Worm (Caenorhabditis elegans) whole organism, L1 larva: ENCODE measurements around the gene scav-1.

Experiments
- C04F5.9 ChIP-seq: sonication (generic microtip); optimal IDR thresholded peaks from 2 replicates; lab custom pipeline; 2016; ENCODE audit warnings: missing genetic modification characterization, missing compliant biosample characterization
- C34B4.2 ChIP-seq: sonication (generic microtip); optimal IDR thresholded peaks from 2 replicates; lab custom pipeline; 2017; ENCODE audit warnings: mild to moderate bottlenecking, missing genetic modification characterization, missing compliant biosample characterization
- F16B12.6 ChIP-seq: fragments of 150-350 bp; optimal IDR thresholded peaks from 2 replicates; lab custom pipeline; 2014; ENCODE audit warnings: missing biosample characterization, missing genetic modification characterization
- Y116A8C.19 ChIP-seq: sonication (generic microtip); optimal IDR thresholded peaks from 2 replicates; lab custom pipeline; 2016; ENCODE audit warnings: missing compliant biosample characterization, missing genetic modification characterization, borderline replicate concordance
- alr-1 ChIP-seq: fragments of 200-800 bp; sonication (Bioruptor generic); optimal IDR thresholded peaks from 2 replicates; lab custom pipeline; 2018; ENCODE audit warnings: borderline replicate concordance, mild to moderate bottlenecking, missing genetic modification characterization, missing compliant biosample characterization
- aly-2 ChIP-seq: fragments of 150-350 bp; optimal IDR thresholded peaks from 2 replicates; lab custom pipeline; 2014; ENCODE audit warnings: missing biosample characterization, missing genetic modification characterization
- ceh-88 ChIP-seq: fragments of 200-800 bp; sonication (Bioruptor generic); IDR thresholded peaks from 2 replicates; pipeline ENCODE4 v1.3.6; 2022; ENCODE audit warnings: missing genetic modification characterization, missing compliant biosample characterization
- dpl-1 ChIP-seq, 3 experiments: fragments of 150-350 bp in 2 of 3; sonication (generic microtip) in 1 of 3; optimal IDR thresholded peaks; 2 replicates each; lab custom pipeline; 2014 to 2017; ENCODE audit warnings: missing biosample characterization in 3 of 3, missing genetic modification characterization in 3 of 3, missing genetic modification reagents in 3 of 3
- dsc-1 ChIP-seq: sonication (generic microtip); optimal IDR thresholded peaks from 2 replicates; lab custom pipeline; 2016; ENCODE audit warnings: mild to moderate bottlenecking, missing genetic modification characterization, missing compliant biosample characterization
- efl-1 ChIP-seq, 4 experiments: fragments of 150-350 bp; optimal IDR thresholded peaks in 3 of 4; peaks in 1 of 4; 1 replicate in 1 of 4; 2 replicates in 3 of 4; lab custom pipeline; 2014; ENCODE audit warnings: missing biosample characterization in 2 of 4, missing genetic modification characterization in 2 of 4, missing genetic modification reagents in 2 of 4
- efl-3 ChIP-seq: fragments of 200-800 bp; sonication (Bioruptor generic); optimal IDR thresholded peaks from 2 replicates; lab custom pipeline; 2018; ENCODE audit warnings: mild to moderate bottlenecking, missing genetic modification characterization, missing compliant biosample characterization
- egl-13 ChIP-seq: sonication (generic microtip); optimal IDR thresholded peaks from 2 replicates; lab custom pipeline; 2016; ENCODE audit warnings: missing genotype, missing genetic modification reagents, missing genetic modification characterization, missing compliant biosample characterization
- elt-3 ChIP-seq, 6 experiments: fragments of 150-350 bp in 1 of 6; sonication (generic microtip); optimal IDR thresholded peaks; 2 replicates each; lab custom pipeline; 2017 to 2018; ENCODE audit warnings: missing biosample characterization in 6 of 6, missing genetic modification characterization in 6 of 6, inconsistent platforms in 1 of 6
- ets-5 ChIP-seq: fragments of 200-800 bp; sonication (Bioruptor generic); IDR thresholded peaks from 2 replicates; pipeline ENCODE4 v1.3.6; 2022; ENCODE audit warnings: missing genetic modification characterization, missing compliant biosample characterization
- fkh-4 ChIP-seq: sonication (generic microtip); optimal IDR thresholded peaks from 2 replicates; lab custom pipeline; 2016; ENCODE audit warnings: missing compliant biosample characterization, missing genetic modification characterization, borderline replicate concordance
- fkh-8 ChIP-seq: sonication (generic microtip); optimal IDR thresholded peaks from 2 replicates; lab custom pipeline; 2016; ENCODE audit warnings: mild to moderate bottlenecking, missing genetic modification characterization, missing compliant biosample characterization
- fos-1 ChIP-seq: fragments of 150-350 bp; optimal IDR thresholded peaks from 2 replicates; lab custom pipeline; 2014; ENCODE audit warnings: missing biosample characterization, missing genetic modification characterization
- grh-1 ChIP-seq: fragments of 200-800 bp; sonication (Bioruptor generic); IDR thresholded peaks from 2 replicates; pipeline ENCODE4 v1.3.6; 2022; ENCODE audit warnings: missing genetic modification reagents, missing genetic modification characterization, missing compliant biosample characterization
- hlh-17 ChIP-seq: fragments of 200-800 bp; sonication (Bioruptor generic); optimal IDR thresholded peaks from 2 replicates; lab custom pipeline; 2018; ENCODE audit warnings: missing genetic modification characterization, mild to moderate bottlenecking, missing compliant biosample characterization, moderate library complexity, borderline replicate concordance
- isw-1 ChIP-seq: fragments of 200-800 bp; sonication (Bioruptor generic); IDR thresholded peaks from 2 replicates; pipeline ENCODE4 v1.3.6; 2022; ENCODE audit warnings: missing genetic modification characterization, missing compliant biosample characterization
- jun-1 ChIP-seq: fragments of 150-350 bp; optimal IDR thresholded peaks from 2 replicates; lab custom pipeline; 2014; ENCODE audit warnings: missing biosample characterization, missing genetic modification reagents, missing genetic modification characterization
- lin-13 ChIP-seq: fragments of 150-350 bp; optimal IDR thresholded peaks from 2 replicates; lab custom pipeline; 2014; ENCODE audit warnings: missing biosample characterization, missing genetic modification reagents, missing genetic modification characterization
- lin-14 ChIP-seq: fragments of 200-800 bp; sonication (Bioruptor generic); optimal IDR thresholded peaks from 2 replicates; lab custom pipeline; 2018; ENCODE audit warnings: mild to moderate bottlenecking, missing genetic modification characterization, moderate library complexity, missing compliant biosample characterization
- lin-35 ChIP-seq, 2 experiments: fragments of 150-350 bp; optimal IDR thresholded peaks; 2 replicates each; lab custom pipeline; 2014; ENCODE audit warnings: missing biosample characterization in 2 of 2, missing genetic modification characterization in 2 of 2, missing genetic modification reagents in 2 of 2
- lin-39 ChIP-seq: fragments of 150-350 bp; optimal IDR thresholded peaks from 2 replicates; lab custom pipeline; 2014; ENCODE audit warnings: missing biosample characterization, missing genetic modification reagents, missing genetic modification characterization
- mab-9 ChIP-seq: fragments of 200-800 bp; sonication (Bioruptor generic); IDR thresholded peaks from 2 replicates; pipeline ENCODE4 v1.3.6; 2022; ENCODE audit warnings: missing genetic modification reagents, missing genetic modification characterization, missing compliant biosample characterization
- mef-2 ChIP-seq: fragments of 150-350 bp; optimal IDR thresholded peaks from 2 replicates; lab custom pipeline; 2014; ENCODE audit warnings: missing biosample characterization, missing genetic modification characterization
- nhr-237 ChIP-seq: fragments of 150-350 bp; optimal IDR thresholded peaks from 2 replicates; lab custom pipeline; 2014; ENCODE audit warnings: missing biosample characterization, missing genetic modification characterization
- nhr-28 ChIP-seq: fragments of 150-350 bp; optimal IDR thresholded peaks from 2 replicates; lab custom pipeline; 2014; ENCODE audit warnings: missing biosample characterization, missing genetic modification characterization
- nhr-47 ChIP-seq: sonication (generic microtip); optimal IDR thresholded peaks from 2 replicates; lab custom pipeline; 2016; ENCODE audit warnings: mild to moderate bottlenecking, missing genetic modification characterization, moderate library complexity, missing compliant biosample characterization
- nhr-85 ChIP-seq: sonication (generic microtip); peaks from one replicate; lab custom pipeline; 2016; ENCODE audit warnings: missing genetic modification characterization, inconsistent platforms, missing compliant biosample characterization
- pag-3 ChIP-seq: sonication (generic microtip); optimal IDR thresholded peaks from 2 replicates; lab custom pipeline; 2017; ENCODE audit warnings: missing genetic modification characterization, mild to moderate bottlenecking, missing compliant biosample characterization, antibody characterized with exemption, borderline replicate concordance; ENCODE audit not compliant: insufficient read depth
- pax-3 ChIP-seq: fragments of 200-800 bp; sonication (Bioruptor generic); optimal IDR thresholded peaks from 2 replicates; lab custom pipeline; 2018; ENCODE audit warnings: mild to moderate bottlenecking, missing genetic modification characterization, moderate library complexity, missing compliant biosample characterization
- pqm-1 ChIP-seq: sonication (generic microtip); optimal IDR thresholded peaks from 3 replicates; lab custom pipeline; 2017; ENCODE audit warnings: missing biosample characterization, missing genetic modification characterization
- skn-1 ChIP-seq: fragments of 150-350 bp; optimal IDR thresholded peaks from 2 replicates; lab custom pipeline; 2014; ENCODE audit warnings: missing biosample characterization, missing genetic modification characterization
- snu-23 ChIP-seq: sonication (generic microtip); optimal IDR thresholded peaks from 2 replicates; lab custom pipeline; 2016; ENCODE audit warnings: missing genetic modification characterization, missing compliant biosample characterization
- sox-4 ChIP-seq: sonication (generic microtip); optimal IDR thresholded peaks from 2 replicates; lab custom pipeline; 2016; ENCODE audit warnings: missing genetic modification characterization, missing compliant biosample characterization
- sptf-1 ChIP-seq: fragments of 150-350 bp; optimal IDR thresholded peaks from 2 replicates; lab custom pipeline; 2014; ENCODE audit warnings: missing biosample characterization, missing genetic modification characterization
- sup-37 ChIP-seq: fragments of 200-800 bp; sonication (Bioruptor generic); optimal IDR thresholded peaks from 2 replicates; lab custom pipeline; 2018; ENCODE audit warnings: mild to moderate bottlenecking, missing genetic modification characterization, missing compliant biosample characterization
- swsn-7 ChIP-seq: sonication (generic microtip); optimal IDR thresholded peaks from 2 replicates; lab custom pipeline; 2016; ENCODE audit warnings: missing genetic modification characterization, missing compliant biosample characterization
- tlp-1 ChIP-seq: fragments of 150-350 bp; optimal IDR thresholded peaks from 2 replicates; lab custom pipeline; 2014; ENCODE audit warnings: missing biosample characterization, missing genetic modification characterization
- unc-130 ChIP-seq: fragments of 150-350 bp; optimal IDR thresholded peaks from 2 replicates; lab custom pipeline; 2017; ENCODE audit warnings: missing biosample characterization, missing genetic modification characterization, inconsistent platforms
- unc-30 ChIP-seq: sonication (generic microtip); optimal IDR thresholded peaks from 2 replicates; lab custom pipeline; 2017; ENCODE audit warnings: missing biosample characterization, missing genetic modification characterization
- unc-62 ChIP-seq: fragments of 150-350 bp; optimal IDR thresholded peaks from 2 replicates; lab custom pipeline; 2014; ENCODE audit warnings: missing biosample characterization, missing genetic modification reagents, missing genetic modification characterization
- unc-86 ChIP-seq: sonication (generic microtip); optimal IDR thresholded peaks from 2 replicates; lab custom pipeline; 2016; ENCODE audit warnings: missing genetic modification characterization, missing compliant biosample characterization
- unc-98 ChIP-seq: fragments of 200-800 bp; sonication (Bioruptor generic); IDR thresholded peaks from 2 replicates; pipeline ENCODE4 v1.3.6; 2022; ENCODE audit warnings: missing genetic modification characterization, missing compliant biosample characterization
- vab-15 ChIP-seq: sonication (generic microtip); optimal IDR thresholded peaks from 2 replicates; lab custom pipeline; 2017; ENCODE audit warnings: missing genotype, mild to moderate bottlenecking, missing genetic modification characterization, missing compliant biosample characterization
- xbp-1 ChIP-seq: sonication (generic microtip); optimal IDR thresholded peaks from 2 replicates; lab custom pipeline; 2016; ENCODE audit warnings: missing genetic modification characterization, missing compliant biosample characterization
- ztf-11 ChIP-seq, 2 experiments: sonication (generic microtip); optimal IDR thresholded peaks; 2 replicates each; lab custom pipeline; 2016 to 2017; ENCODE audit warnings: missing genetic modification characterization in 2 of 2, missing biosample characterization in 1 of 2, missing compliant biosample characterization in 1 of 2

Gene scav-1

ce11 chrX:5370605-5371004, 29.8 kb downstream of the scav-1 start:
- TF ChIP-seq efl-1 (optimal IDR thresholded peaks at IDR 0.05; lab: Kevin White, UChicago) (no peak), efl-1 (GFP tag; optimal IDR thresholded peaks at IDR 0.05 in 1 of 2; lab: Kevin White, UChicago) (peak in 1 of 2 experiments; percentile 53), egl-13 (tag; lab: Kevin White, UChicago) (peak; percentile 58), dsc-1 (tag; lab: Kevin White, UChicago) (peak; percentile 77), mab-9 (GFP tag; lab: Robert Waterston, UW) (no peak), fkh-8 (tag; lab: Kevin White, UChicago) (no peak), unc-62 (GFP tag; lab: Kevin White, UChicago) (no peak), unc-30 (tag; lab: Kevin White, UChicago) (no peak)

DNA sequence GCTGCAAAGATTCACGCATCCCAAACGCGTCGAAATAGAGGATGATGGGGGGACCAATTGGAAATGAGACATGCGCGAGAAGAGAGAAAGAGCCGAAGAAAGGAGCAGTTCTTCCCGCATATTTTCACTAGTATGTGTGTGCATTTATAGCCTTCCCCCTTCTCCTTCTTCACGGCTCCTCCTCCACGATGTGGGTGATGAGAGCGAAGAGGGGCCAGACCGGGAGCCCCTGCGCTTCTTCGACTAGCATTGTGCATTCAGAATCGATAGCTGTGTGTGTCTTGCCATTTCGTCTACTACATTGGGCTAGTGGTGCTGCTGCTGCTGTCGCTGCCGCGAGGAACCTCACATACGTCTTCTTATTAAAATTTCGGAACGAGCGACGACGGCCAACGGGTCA, 32.2 kb downstream of the scav-1 start, which contains the start of gene jkk-1:
Gene jkk-1 (plus strand): TSS at position 249 of the 400 bp plus-strand sequence.
- TF ChIP-seq lin-13 (GFP tag; lab: Kevin White, UChicago): no peak
- no peak for TF ChIP-seq ceh-88 (GFP tag; lab: Robert Waterston, UW)
- no peak for TF ChIP-seq jun-1 (tag; lab: Kevin White, UChicago)
- TF ChIP-seq nhr-237 (tag; lab: Kevin White, UChicago): no peak
- TF ChIP-seq tlp-1 (tag; lab: Kevin White, UChicago): no peak
- no peak for TF ChIP-seq pqm-1 (tag; lab: Kevin White, UChicago)
- TF ChIP-seq nhr-28 (tag; lab: Kevin White, UChicago): no peak
- no peak for TF ChIP-seq elt-3 (tag; optimal IDR thresholded peaks at IDR 0.05; lab: Kevin White, UChicago)
- no peak for TF ChIP-seq Y116A8C.19
- no peak for TF ChIP-seq C04F5.9 (tag; lab: Kevin White, UChicago)
- TF ChIP-seq egl-13 (tag; lab: Kevin White, UChicago): peak; percentile 14
- no peak for TF ChIP-seq ets-5
- no peak for TF ChIP-seq isw-1 (GFP tag; lab: Robert Waterston, UW)
- no peak for TF ChIP-seq pax-3 (tag; lab: Kevin White, UChicago)
- no peak for TF ChIP-seq mef-2
- no peak for TF ChIP-seq skn-1 (tag; lab: Kevin White, UChicago)
- TF ChIP-seq pag-3 (tag; lab: Kevin White, UChicago): no peak
- no peak for TF ChIP-seq dpl-1 (GFP tag; optimal IDR thresholded peaks at IDR 0.05; lab: Kevin White, UChicago)
- TF ChIP-seq hlh-17 (GFP tag; lab: Kevin White, UChicago): no peak
- TF ChIP-seq swsn-7: peak; percentile 10
- TF ChIP-seq unc-130 (tag; lab: Kevin White, UChicago): no peak
- TF ChIP-seq unc-86 (tag; lab: Kevin White, UChicago): peak; percentile 29
- peak; percentile 22 for TF ChIP-seq xbp-1 (tag; lab: Kevin White, UChicago)
- TF ChIP-seq nhr-85: no peak
- TF ChIP-seq efl-1 (optimal IDR thresholded peaks at IDR 0.05; lab: Kevin White, UChicago): no peak
- no peak for TF ChIP-seq efl-1 (GFP tag; optimal IDR thresholded peaks at IDR 0.05 in 1 of 2; lab: Kevin White, UChicago)
- no peak for TF ChIP-seq fkh-4 (tag; lab: Kevin White, UChicago)
- TF ChIP-seq snu-23: peak; percentile 14
- TF ChIP-seq fos-1 (tag; lab: Kevin White, UChicago): no peak
- peak; percentile 83 for TF ChIP-seq lin-14 (GFP tag; lab: Kevin White, UChicago)
- TF ChIP-seq unc-98 (GFP tag; lab: Robert Waterston, UW): no peak
- TF ChIP-seq lin-39 (tag; lab: Kevin White, UChicago): no peak
- TF ChIP-seq vab-15 (tag; lab: Kevin White, UChicago): no peak
- no peak for TF ChIP-seq sptf-1 (tag; lab: Kevin White, UChicago)
- TF ChIP-seq alr-1: no peak
- no peak for TF ChIP-seq sup-37 (GFP tag; lab: Kevin White, UChicago)
- TF ChIP-seq C34B4.2 (tag; lab: Kevin White, UChicago): no peak
- no peak for TF ChIP-seq efl-3 (GFP tag; lab: Kevin White, UChicago)
- no peak for TF ChIP-seq ztf-11 (tag; optimal IDR thresholded peaks at IDR 0.05; lab: Kevin White, UChicago)
- TF ChIP-seq lin-35 (GFP tag; optimal IDR thresholded peaks at IDR 0.05; lab: Kevin White, UChicago): peak in 1 of 2 experiments; percentile 3
- peak; percentile 53 for TF ChIP-seq nhr-47 (tag; lab: Kevin White, UChicago)
- no peak for TF ChIP-seq F16B12.6 (tag; lab: Kevin White, UChicago)
- no peak for TF ChIP-seq unc-30 (tag; lab: Kevin White, UChicago)
- no peak for TF ChIP-seq aly-2 (tag; lab: Kevin White, UChicago)
- TF ChIP-seq dsc-1 (tag; lab: Kevin White, UChicago): no peak
- TF ChIP-seq sox-4 (tag; lab: Kevin White, UChicago): no peak
- peak; percentile 51; the same call in 1 of the 2 replicates for TF ChIP-seq mab-9 (GFP tag; lab: Robert Waterston, UW)
- no peak for TF ChIP-seq grh-1 (GFP tag; lab: Robert Waterston, UW)
